Fruit fly (Drosophila melanogaster): ENCODE measurements around the gene Eig71Eh.

The Eig71Eh gene

dm6 chr3L:15679420-15679819, 20.2 kb upstream of the Eig71Eh start, which contains the start of gene CG7304 (continued):
- no peak for TF ChIP-seq Chrac-16 (GFP tag; optimal IDR thresholded peaks at IDR 0.05)

- TF ChIP-seq inv (GFP tag; IDR thresholded peaks at IDR 0.05; ENCODE audit: partially characterized antibody) (no peak), hb (GFP tag; IDR thresholded peaks at IDR 0.05; ENCODE audit: partially characterized antibody) (no peak), HLH4C (GFP tag; IDR thresholded peaks at IDR 0.05; ENCODE audit: partially characterized antibody) (0 out of 3 replicates have a peak, but pooled peaks have one; percentile 45), Kr (GFP tag; optimal IDR thresholded peaks at IDR 0.05) (peak; percentile 53), tna (GFP tag; IDR thresholded peaks at IDR 0.05; ENCODE audit: partially characterized antibody) (0 out of 2 replicates have a peak, but pooled peaks have one; percentile 14), CG7271 (tag; optimal IDR thresholded peaks at IDR 0.05) (no peak), CG3726 (GFP tag; IDR thresholded peaks at IDR 0.05) (0 out of 3 replicates have a peak, but pooled peaks have one; percentile 24), kni (GFP tag; optimal IDR thresholded peaks at IDR 0.05) (no peak), Bgb (GFP tag; IDR thresholded peaks at IDR 0.05; ENCODE audit: partially characterized antibody) (peak; percentile 67; the same call in 1 of the 2 replicates), Sin3A (optimal IDR thresholded peaks at IDR 0.05) (no peak), nerfin-2 (GFP tag; IDR thresholded peaks at IDR 0.05; ENCODE audit: partially characterized antibody) (peak; percentile 46; the same call in 1 of the 2 replicates), CG10431 (GFP tag; optimal IDR thresholded peaks at IDR 0.05) (peak; percentile 86), mld (GFP tag; IDR thresholded peaks at IDR 0.05; ENCODE audit: partially characterized antibody) (peak; percentile 79; the same call in 2 of the 3 replicates), Six4 (GFP tag; optimal IDR thresholded peaks at IDR 0.05) (no peak), CG12236 (GFP tag; optimal IDR thresholded peaks at IDR 0.05) (no peak), vnd (GFP tag; IDR thresholded peaks at IDR 0.05; ENCODE audit: partially characterized antibody) (0 out of 3 replicates have a peak, but pooled peaks have one; percentile 27), nmo (GFP tag; optimal IDR thresholded peaks at IDR 0.05) (peak; percentile 36), Ets65A (GFP tag) (peak; percentile 40), crp (GFP tag; optimal IDR thresholded peaks at IDR 0.05) (no peak), CG10274 (GFP tag; optimal IDR thresholded peaks at IDR 0.05) (no peak), nerfin-1 (tag; optimal IDR thresholded peaks at IDR 0.05) (peak; percentile 100), Dll (GFP tag; IDR thresholded peaks at IDR 0.05; ENCODE audit: partially characterized antibody) (0 out of 4 replicates have a peak, but pooled peaks have one; percentile 33), CG6854 (GFP tag; optimal IDR thresholded peaks at IDR 0.05) (no peak), CG4730 (GFP tag; IDR thresholded peaks at IDR 0.05) (no peak), lola (GFP tag; optimal IDR thresholded peaks at IDR 0.05) (no peak), CG42726 (GFP tag; IDR thresholded peaks at IDR 0.05; ENCODE audit: partially characterized antibody) (peak; percentile 78; the same call in 1 of the 2 replicates), bbx (GFP tag; IDR thresholded peaks at IDR 0.05; ENCODE audit: partially characterized antibody) (peak; percentile 92), chinmo (GFP tag; IDR thresholded peaks at IDR 0.05; ENCODE audit: partially characterized antibody) (0 out of 4 replicates have a peak, but pooled peaks have one; percentile 17), sd (tag; optimal IDR thresholded peaks at IDR 0.05) (peak; percentile 86), tap (tag; optimal IDR thresholded peaks at IDR 0.05) (peak; percentile 11), MBD-R2 (GFP tag; IDR thresholded peaks at IDR 0.05) (no peak), CG7372 (GFP tag; IDR thresholded peaks at IDR 0.05) (no peak), Opbp (GFP tag; IDR thresholded peaks at IDR 0.05; ENCODE audit: partially characterized antibody) (peak; percentile 86; the same call in 2 of the 3 replicates), CG7963 (GFP tag; IDR thresholded peaks at IDR 0.05; ENCODE audit: partially characterized antibody) (peak; percentile 69; the same call in 2 of the 3 replicates), CG3847 (GFP tag; IDR thresholded peaks at IDR 0.05) (no peak), lmd (GFP tag; IDR thresholded peaks at IDR 0.05) (no peak), CG6791 (GFP tag; IDR thresholded peaks at IDR 0.05; ENCODE audit: partially characterized antibody) (peak; percentile 88), ato (GFP tag; IDR thresholded peaks at IDR 0.05; ENCODE audit: partially characterized antibody) (peak; percentile 45; the same call in 1 of the 2 replicates)
Measured at dm6 chr3L:15678284-15678683, 19.0 kb upstream of the Eig71Eh start.

Data from whole organism, embryonic.